Worm (Caenorhabditis elegans) whole organism, L4 larva: ENCODE results near the gene F21G4.5.

Experiments used
- F37D6.2 ChIP-seq: sonication (generic microtip); optimal IDR thresholded peaks from 2 replicates; lab custom pipeline; 2016; ENCODE audit warnings: mild to moderate bottlenecking, missing genetic modification characterization, missing compliant biosample characterization
- R02D3.7 ChIP-seq: fragments of 150-350 bp; sonication (generic microtip); optimal IDR thresholded peaks from 3 replicates; lab custom pipeline; 2014; ENCODE audit warnings: missing biosample characterization, missing genetic modification characterization
- Y48G9A.11 ChIP-seq: fragments of 200-800 bp; sonication (Bioruptor generic); IDR thresholded peaks from 2 replicates; pipeline ENCODE4 v1.3.6; 2022; ENCODE audit warnings: missing genetic modification reagents, missing genetic modification characterization, missing compliant biosample characterization
- ZK337.2 ChIP-seq: fragments of 200-800 bp; sonication (Bioruptor generic); IDR thresholded peaks from 2 replicates; pipeline ENCODE4 v1.3.6; 2022; ENCODE audit warnings: missing genetic modification reagents, missing genetic modification characterization, missing compliant biosample characterization
- aha-1 ChIP-seq: fragments of 150-350 bp; peaks from one replicate; lab custom pipeline; 2014; ENCODE audit warnings: missing biosample characterization, missing genetic modification characterization
- attf-4 ChIP-seq: sonication (generic microtip); optimal IDR thresholded peaks from 3 replicates; lab custom pipeline; 2017; ENCODE audit warnings: missing biosample characterization, missing genetic modification characterization
- ceh-28 ChIP-seq: fragments of 150-350 bp; optimal IDR thresholded peaks from 2 replicates; lab custom pipeline; 2014; ENCODE audit warnings: missing biosample characterization, missing genetic modification reagents, missing genetic modification characterization
- ceh-32 ChIP-seq: sonication (generic microtip); optimal IDR thresholded peaks from 2 replicates; lab custom pipeline; 2016; ENCODE audit warnings: mild to moderate bottlenecking, missing genetic modification characterization, missing compliant biosample characterization; ENCODE audit not compliant: poor library complexity
- ceh-44 ChIP-seq: fragments of 200-800 bp; sonication (Bioruptor generic); IDR thresholded peaks from 2 replicates; pipeline ENCODE4 v1.3.6; 2022; ENCODE audit warnings: missing genetic modification reagents, missing genetic modification characterization, missing compliant biosample characterization
- ctbp-1 ChIP-seq: fragments of 200-800 bp; sonication (Bioruptor generic); IDR thresholded peaks from 2 replicates; pipeline ENCODE4 v1.3.6; 2022; ENCODE audit warnings: missing genetic modification reagents, missing genetic modification characterization, missing compliant biosample characterization
- daf-16 ChIP-seq, 3 experiments: sonication (generic microtip); optimal IDR thresholded peaks; 2 replicates each; lab custom pipeline; 2016 to 2017; ENCODE audit warnings: missing genetic modification characterization in 3 of 3, missing genetic modification reagents in 3 of 3, mild to moderate bottlenecking in 2 of 3, missing compliant biosample characterization in 2 of 3, missing biosample characterization in 1 of 3, moderate library complexity in 1 of 3
- daf-8 ChIP-seq: fragments of 200-800 bp; sonication (Bioruptor generic); IDR thresholded peaks from 2 replicates; pipeline ENCODE4 v1.3.6; 2022; ENCODE audit warnings: missing genetic modification characterization, missing compliant biosample characterization
- dmd-8 ChIP-seq: fragments of 200-800 bp; sonication (Bioruptor generic); IDR thresholded peaks from 2 replicates; pipeline ENCODE4 v1.3.6; 2022; ENCODE audit warnings: missing genetic modification characterization, missing compliant biosample characterization
- duxl-1 ChIP-seq: sonication (generic microtip); optimal IDR thresholded peaks from 2 replicates; lab custom pipeline; 2016; ENCODE audit warnings: mild to moderate bottlenecking, missing genetic modification characterization, moderate library complexity, missing compliant biosample characterization; ENCODE audit not compliant: poor library complexity
- dve-1 ChIP-seq: sonication (generic microtip); optimal IDR thresholded peaks from 2 replicates; lab custom pipeline; 2017; ENCODE audit warnings: antibody characterized with exemption, mild to moderate bottlenecking, missing genetic modification characterization, missing compliant biosample characterization; ENCODE audit not compliant: insufficient read depth
- egl-43 ChIP-seq: fragments of 200-800 bp; sonication (Bioruptor generic); IDR thresholded peaks from 2 replicates; pipeline ENCODE4 v1.3.6; 2022; ENCODE audit warnings: missing genetic modification reagents, missing genetic modification characterization, missing compliant biosample characterization
- fkh-10 ChIP-seq: fragments of 150-350 bp; optimal IDR thresholded peaks from 2 replicates; lab custom pipeline; 2014; ENCODE audit warnings: missing biosample characterization, missing genetic modification reagents, missing genetic modification characterization
- fos-1 ChIP-seq: fragments of 150-350 bp; optimal IDR thresholded peaks from 2 replicates; lab custom pipeline; 2014; ENCODE audit warnings: missing biosample characterization, missing genetic modification characterization
- hlh-11 ChIP-seq: fragments of 200-800 bp; sonication (Bioruptor generic); optimal IDR thresholded peaks from 2 replicates; lab custom pipeline; 2018; ENCODE audit warnings: mild to moderate bottlenecking, missing genetic modification characterization, missing compliant biosample characterization
- hlh-30 ChIP-seq: sonication (generic microtip); optimal IDR thresholded peaks from 2 replicates; lab custom pipeline; 2017; ENCODE audit warnings: antibody characterized with exemption, mild to moderate bottlenecking, missing genetic modification characterization, missing compliant biosample characterization; ENCODE audit not compliant: insufficient read depth
- jun-1 ChIP-seq: fragments of 150-350 bp; optimal IDR thresholded peaks from 2 replicates; lab custom pipeline; 2014; ENCODE audit warnings: missing biosample characterization, missing genetic modification reagents, missing genetic modification characterization
- lim-7 ChIP-seq: fragments of 200-800 bp; sonication (Bioruptor generic); IDR thresholded peaks from 2 replicates; pipeline ENCODE4 v1.3.6; 2022; ENCODE audit warnings: missing genetic modification characterization, missing compliant biosample characterization
- lin-38 ChIP-seq: fragments of 200-800 bp; sonication (Bioruptor generic); IDR thresholded peaks from 2 replicates; pipeline ENCODE4 v1.3.6; 2022; ENCODE audit warnings: missing genetic modification reagents, missing genetic modification characterization, missing compliant biosample characterization
- lir-3 ChIP-seq: sonication (generic microtip); optimal IDR thresholded peaks from 2 replicates; lab custom pipeline; 2016; ENCODE audit warnings: mild to moderate bottlenecking, missing genetic modification characterization, missing compliant biosample characterization
- madf-5 ChIP-seq, 2 experiments: fragments of 200-800 bp; sonication (Bioruptor generic); IDR thresholded peaks; 2 replicates each; pipeline ENCODE4 v1.3.6; 2022; ENCODE audit warnings: missing compliant biosample characterization in 2 of 2, missing genetic modification characterization in 2 of 2
- mep-1 ChIP-seq: fragments of 150-350 bp; sonication (generic microtip); optimal IDR thresholded peaks from 3 replicates; lab custom pipeline; 2014; ENCODE audit warnings: missing biosample characterization, missing genetic modification characterization
- mes-2 ChIP-seq: sonication (generic microtip); optimal IDR thresholded peaks from 2 replicates; lab custom pipeline; 2016; ENCODE audit warnings: missing genotype, mild to moderate bottlenecking, missing genetic modification characterization, missing compliant biosample characterization; ENCODE audit not compliant: poor library complexity, severe bottlenecking
- mxl-3 ChIP-seq: fragments of 200-800 bp; sonication (Bioruptor generic); optimal IDR thresholded peaks from 2 replicates; lab custom pipeline; 2018; ENCODE audit warnings: mild to moderate bottlenecking, missing genetic modification characterization, missing compliant biosample characterization
- nhr-102 ChIP-seq: sonication (generic microtip); optimal IDR thresholded peaks from 2 replicates; lab custom pipeline; 2016; ENCODE audit warnings: mild to moderate bottlenecking, missing genetic modification characterization, moderate library complexity, missing compliant biosample characterization
- nhr-11 ChIP-seq: fragments of 150-350 bp; optimal IDR thresholded peaks from 2 replicates; lab custom pipeline; 2014; ENCODE audit warnings: missing biosample characterization, missing genetic modification characterization
- nhr-28 ChIP-seq: fragments of 150-350 bp; optimal IDR thresholded peaks from 2 replicates; lab custom pipeline; 2014; ENCODE audit warnings: missing biosample characterization, missing genetic modification characterization
- nhr-48 ChIP-seq: sonication (generic microtip); optimal IDR thresholded peaks from 2 replicates; lab custom pipeline; 2016; ENCODE audit warnings: mild to moderate bottlenecking, missing genetic modification characterization, missing compliant biosample characterization
- nhr-6 ChIP-seq: fragments of 150-350 bp; optimal IDR thresholded peaks from 2 replicates; lab custom pipeline; 2014; ENCODE audit warnings: missing biosample characterization, missing genetic modification characterization
- nhr-76 ChIP-seq: fragments of 150-350 bp; optimal IDR thresholded peaks from 2 replicates; lab custom pipeline; 2014; ENCODE audit warnings: missing biosample characterization, missing genetic modification characterization
- pha-4 ChIP-seq, 2 experiments: fragments of 150-350 bp in 1 of 2; fragments of 200-800 bp in 1 of 2; sonication (Bioruptor generic) in 1 of 2; IDR thresholded peaks in 1 of 2; optimal IDR thresholded peaks in 1 of 2; 2 replicates each; pipeline versions ENCODE4 v1.3.6 to Lab custom; 2014 to 2022; ENCODE audit warnings: missing genetic modification characterization in 2 of 2, missing genetic modification reagents in 2 of 2, missing biosample characterization in 1 of 2, missing compliant biosample characterization in 1 of 2
- php-3 ChIP-seq: fragments of 200-800 bp; sonication (Bioruptor generic); IDR thresholded peaks from 2 replicates; pipeline ENCODE4 v1.3.6; 2022; ENCODE audit warnings: missing genetic modification reagents, missing genetic modification characterization, missing compliant biosample characterization
- pqm-1 ChIP-seq: sonication (generic microtip); optimal IDR thresholded peaks from 2 replicates; lab custom pipeline; 2017; ENCODE audit warnings: missing biosample characterization, missing genetic modification characterization
- set-16 ChIP-seq: fragments of 200-800 bp; sonication (Bioruptor generic); IDR thresholded peaks from 2 replicates; pipeline ENCODE4 v1.3.6; 2022; ENCODE audit warnings: missing genetic modification reagents, missing genetic modification characterization, missing compliant biosample characterization
- skn-1 ChIP-seq: fragments of 150-350 bp; optimal IDR thresholded peaks from 2 replicates; lab custom pipeline; 2014; ENCODE audit warnings: missing biosample characterization, missing genetic modification characterization
- spr-1 ChIP-seq: sonication (generic microtip); optimal IDR thresholded peaks from 2 replicates; lab custom pipeline; 2016; ENCODE audit warnings: mild to moderate bottlenecking, missing genetic modification characterization, missing compliant biosample characterization
- tag-97 ChIP-seq: fragments of 200-800 bp; sonication (Bioruptor generic); IDR thresholded peaks from 2 replicates; pipeline ENCODE4 v1.3.6; 2022; ENCODE audit warnings: missing genetic modification characterization, missing compliant biosample characterization
- unc-39 ChIP-seq: sonication (generic microtip); optimal IDR thresholded peaks from 2 replicates; lab custom pipeline; 2017; ENCODE audit warnings: missing biosample characterization, missing genetic modification characterization
- zip-11 ChIP-seq: fragments of 200-800 bp; sonication (Bioruptor generic); IDR thresholded peaks from 2 replicates; pipeline ENCODE4 v1.3.6; 2022; ENCODE audit warnings: missing genetic modification characterization, missing compliant biosample characterization

Gene F21G4.5

ce11 chrX:9924962-9925361 lies 19.0 kb downstream of the F21G4.5 start, which contains the start of gene ugt-23:
Gene ugt-23, minus strand, starts transcription at chrX:9925173.
- peak; percentile 63 for TF ChIP-seq nhr-28 (tag; lab: Kevin White, UChicago)
- TF ChIP-seq ZK337.2 (GFP tag; lab: Robert Waterston, UW), result no peak
- no peak for TF ChIP-seq spr-1 (tag; lab: Kevin White, UChicago)
- no peak for TF ChIP-seq dmd-8 (GFP tag; lab: Robert Waterston, UW)
- no peak for TF ChIP-seq attf-4
- TF ChIP-seq php-3 (GFP tag; lab: Robert Waterston, UW), result 0 out of 2 replicates have a peak, but pooled peaks have one; percentile 29
- TF ChIP-seq Y48G9A.11, result no peak
- no peak for TF ChIP-seq daf-16 (GFP tag; optimal IDR thresholded peaks at IDR 0.05; lab: Kevin White, UChicago)
- TF ChIP-seq daf-16 (tag; optimal IDR thresholded peaks at IDR 0.05; lab: Kevin White, UChicago), result peak; percentile 72
- TF ChIP-seq dve-1 (tag; lab: Kevin White, UChicago), result peak; percentile 31
- peak; percentile 89 for TF ChIP-seq pqm-1 (tag; lab: Kevin White, UChicago)
- no peak for TF ChIP-seq lim-7
- TF ChIP-seq ceh-28 (tag; lab: Kevin White, UChicago), result no peak

DNA sequence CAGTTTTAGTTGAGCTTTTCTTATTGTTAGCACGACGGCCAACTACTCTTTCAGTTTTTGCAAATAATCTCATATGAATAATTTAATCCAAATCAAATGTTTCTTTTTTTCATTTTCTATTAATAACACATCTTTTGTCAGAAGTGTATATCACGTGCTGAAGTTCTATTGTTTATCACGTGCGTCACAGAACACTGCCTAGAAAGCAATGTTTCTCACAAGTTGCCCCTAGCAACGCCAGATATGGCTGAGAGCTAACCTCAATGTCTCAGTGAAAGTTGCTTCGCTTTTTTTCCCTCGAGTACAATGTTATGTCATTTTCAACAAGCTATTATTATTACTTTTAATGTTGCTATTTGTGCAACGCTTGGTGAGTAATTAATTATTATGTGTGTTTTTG lies 22.1 kb downstream of the F21G4.5 start:
- TF ChIP-seq hlh-30 (tag; lab: Kevin White, UChicago) (peak; percentile 34), aha-1 (tag; lab: Kevin White, UChicago) (peak; percentile 36), jun-1 (tag; lab: Kevin White, UChicago) (no peak), nhr-11 (tag; lab: Kevin White, UChicago) (peak; percentile 22)

ce11 chrX:9931362-9931761 lies 25.4 kb downstream of the F21G4.5 start, which contains the start of gene nra-3:
Gene nra-3, minus strand, starts transcription at chrX:9931462.
- TF ChIP-seq fkh-10 (GFP tag; lab: Kevin White, UChicago) (no peak), pha-4 (GFP tag; IDR thresholded peaks at IDR 0.05; lab: Robert Waterston, UW) (no peak), pha-4 (tag; optimal IDR thresholded peaks at IDR 0.05; lab: Kevin White, UChicago) (no peak), pqm-1 (tag; lab: Kevin White, UChicago) (no peak), nhr-76 (tag; lab: Kevin White, UChicago) (no peak), set-16 (0 out of 2 replicates have a peak, but pooled peaks have one; percentile 15), tag-97 (GFP tag; lab: Robert Waterston, UW) (0 out of 2 replicates have a peak, but pooled peaks have one; percentile 27), duxl-1 (no peak), lir-3 (tag; lab: Kevin White, UChicago) (no peak), ctbp-1 (GFP tag; lab: Robert Waterston, UW) (0 out of 2 replicates have a peak, but pooled peaks have one; percentile 17), spr-1 (tag; lab: Kevin White, UChicago) (no peak), lin-38 (no peak)

DNA sequence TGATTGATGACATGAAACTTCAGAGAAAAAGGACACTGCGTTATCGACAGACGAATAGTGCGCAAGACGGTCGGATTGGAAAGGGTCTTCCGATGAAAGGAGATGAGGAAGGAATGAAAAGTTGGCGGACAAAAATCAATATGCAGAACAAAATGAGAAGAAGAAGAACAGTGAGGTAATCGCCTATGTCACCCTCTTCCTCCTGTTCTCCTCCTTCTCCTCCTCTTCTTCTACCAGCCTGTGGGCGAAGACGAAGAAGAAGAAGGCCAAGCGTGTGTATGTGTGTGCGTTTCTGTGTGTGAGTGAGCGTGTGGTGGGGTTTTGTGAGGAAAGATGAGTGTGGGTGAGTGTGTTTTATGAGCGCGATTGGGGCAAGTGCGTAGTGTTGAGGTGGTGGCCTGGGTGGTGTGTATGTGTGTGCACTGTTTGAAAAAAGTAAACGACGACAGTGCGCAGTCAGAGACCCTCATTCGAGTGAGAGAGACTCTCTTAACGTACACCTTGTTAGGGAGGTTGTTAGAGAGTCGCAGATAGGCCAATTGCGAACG lies 26.4 kb downstream of the F21G4.5 start, which contains the start of gene tsp-21:
TSS of gene tsp-21 (plus strand) at position 146 of the 548 bp plus-strand sequence.
- TF ChIP-seq daf-8 (GFP tag; lab: Robert Waterston, UW) (no peak), mes-2 (peak; percentile 72), mep-1 (peak; percentile 96), nhr-11 (tag; lab: Kevin White, UChicago) (peak; percentile 61), nhr-6 (tag; lab: Kevin White, UChicago) (peak; percentile 70), ctbp-1 (GFP tag; lab: Robert Waterston, UW) (peak; percentile 58; the same call in 1 of the 2 replicates), madf-5 (GFP tag; IDR thresholded peaks at IDR 0.05; lab: Robert Waterston, UW) (no peak), mxl-3 (peak; percentile 81), egl-43 (GFP tag; lab: Robert Waterston, UW) (0 out of 2 replicates have a peak, but pooled peaks have one; percentile 40), zip-11 (no peak), tag-97 (GFP tag; lab: Robert Waterston, UW) (no peak), lin-38 (peak; percentile 60), aha-1 (tag; lab: Kevin White, UChicago) (peak; percentile 97), skn-1 (tag; lab: Kevin White, UChicago) (no peak), F37D6.2 (tag; lab: Kevin White, UChicago) (no peak), set-16 (peak; percentile 66), spr-1 (tag; lab: Kevin White, UChicago) (no peak), hlh-11 (tag; lab: Kevin White, UChicago) (peak; percentile 89), nhr-48 (tag; lab: Kevin White, UChicago) (no peak), fos-1 (tag; lab: Kevin White, UChicago) (no peak), ceh-32 (tag; lab: Kevin White, UChicago) (no peak), lim-7 (no peak), ceh-28 (tag; lab: Kevin White, UChicago) (peak; percentile 47), ceh-44 (no peak), unc-39 (tag; lab: Kevin White, UChicago) (no peak), nhr-102 (tag; lab: Kevin White, UChicago) (peak; percentile 52), R02D3.7 (tag; lab: Kevin White, UChicago) (no peak)
